Worm (Caenorhabditis elegans): ENCODE results near the gene F46F2.5.

DNA sequence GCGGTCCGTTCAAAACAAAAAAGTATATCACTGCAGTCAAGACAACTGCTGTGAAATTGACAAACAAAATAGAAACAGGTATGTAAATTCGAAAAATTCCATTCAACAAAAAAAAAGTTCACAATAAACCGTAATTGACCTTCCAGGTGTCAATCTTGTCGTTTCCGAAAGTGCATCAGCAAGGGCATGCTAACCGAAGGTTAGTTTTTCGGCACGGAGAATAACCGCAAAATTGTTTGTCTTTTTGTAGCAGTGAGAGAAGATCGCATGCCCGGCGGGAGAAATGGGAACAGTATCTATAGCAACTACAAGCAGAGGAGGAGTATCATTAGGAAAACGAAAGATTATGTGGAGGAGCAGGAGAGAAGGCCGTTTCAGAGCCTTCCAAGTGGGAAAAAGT is 50.2 kb downstream of the F46F2.5 start:
- TF ChIP-seq madf-10 (tag; optimal IDR thresholded peaks at IDR 0.05) (no peak), nhr-90 (tag; optimal IDR thresholded peaks at IDR 0.05) (no peak)

Measured in whole organism, young adult.